Worm (Caenorhabditis elegans) whole organism, early embryonic: ENCODE data around the gene Y59E1A.4.

Source experiments
- B0310.2 ChIP-seq: sonication (generic microtip); optimal IDR thresholded peaks from 2 replicates; lab custom pipeline; 2016; ENCODE audit warnings: mild to moderate bottlenecking, missing genetic modification characterization, missing compliant biosample characterization
- F13C5.2 ChIP-seq: sonication (generic microtip); optimal IDR thresholded peaks from 2 replicates; lab custom pipeline; 2017; ENCODE audit warnings: mild to moderate bottlenecking, missing genetic modification characterization, inconsistent platforms, missing compliant biosample characterization
- aly-1 ChIP-seq: sonication (generic microtip); optimal IDR thresholded peaks from 2 replicates; lab custom pipeline; 2016; ENCODE audit warnings: missing genetic modification characterization, missing compliant biosample characterization
- ama-1 ChIP-seq: fragments of 150-350 bp; optimal IDR thresholded peaks from 2 replicates; lab custom pipeline; 2014
- ceh-13 ChIP-seq: fragments of 200-800 bp; sonication (Bioruptor generic); optimal IDR thresholded peaks from 2 replicates; lab custom pipeline; 2018; ENCODE audit warnings: mild to moderate bottlenecking, missing genetic modification characterization, missing compliant biosample characterization
- ceh-36 ChIP-seq: sonication (generic microtip); optimal IDR thresholded peaks from 2 replicates; lab custom pipeline; 2016; ENCODE audit warnings: missing genetic modification characterization, inconsistent platforms, missing compliant biosample characterization
- ets-7 ChIP-seq: sonication (generic microtip); optimal IDR thresholded peaks from 2 replicates; lab custom pipeline; 2016; ENCODE audit warnings: missing genotype, missing genetic modification characterization, missing compliant biosample characterization
- flt-1 ChIP-seq: fragments of 200-800 bp; sonication (Bioruptor generic); IDR thresholded peaks from 2 replicates; pipeline ENCODE4 v1.3.6; 2022; ENCODE audit warnings: missing genetic modification characterization, missing compliant biosample characterization
- hmbx-1 ChIP-seq: sonication (generic microtip); optimal IDR thresholded peaks from 2 replicates; lab custom pipeline; 2016; ENCODE audit warnings: mild to moderate bottlenecking, missing genetic modification characterization, missing compliant biosample characterization
- hmg-4 ChIP-seq: fragments of 200-800 bp; sonication (Bioruptor generic); optimal IDR thresholded peaks from 2 replicates; lab custom pipeline; 2018; ENCODE audit warnings: mild to moderate bottlenecking, missing genetic modification characterization, missing compliant biosample characterization
- hnd-1 ChIP-seq: sonication (generic microtip); optimal IDR thresholded peaks from 2 replicates; lab custom pipeline; 2016; ENCODE audit warnings: missing genetic modification characterization, missing compliant biosample characterization
- pes-1 ChIP-seq: fragments of 200-800 bp; sonication (Bioruptor generic); IDR thresholded peaks from 2 replicates; pipeline ENCODE4 v1.3.6; 2022; ENCODE audit warnings: missing genetic modification reagents, missing genetic modification characterization, missing compliant biosample characterization
- scrt-1 ChIP-seq: fragments of 200-800 bp; sonication (Bioruptor generic); IDR thresholded peaks from 2 replicates; pipeline ENCODE4 v1.3.6; 2022; ENCODE audit warnings: missing genetic modification characterization, missing compliant biosample characterization
- sea-1 ChIP-seq: fragments of 200-800 bp; sonication (Bioruptor generic); conservative IDR thresholded peaks from 2 replicates; pipeline ENCODE4 v1.3.6; 2022; ENCODE audit warnings: missing genetic modification characterization, missing compliant biosample characterization
- tbx-11 ChIP-seq: fragments of 200-800 bp; sonication (Bioruptor generic); IDR thresholded peaks from 2 replicates; pipeline ENCODE4 v1.3.6; 2022; ENCODE audit warnings: missing genetic modification characterization, missing compliant biosample characterization
- tbx-37 ChIP-seq: fragments of 200-800 bp; sonication (Bioruptor generic); conservative IDR thresholded peaks from 2 replicates; pipeline ENCODE4 v1.3.6; 2022; ENCODE audit warnings: missing genetic modification reagents, missing genetic modification characterization, missing compliant biosample characterization
- tra-4 ChIP-seq: sonication (generic microtip); optimal IDR thresholded peaks from 2 replicates; lab custom pipeline; 2017; ENCODE audit warnings: missing genetic modification characterization, missing compliant biosample characterization

Y59E1A.4 gene

DNA sequence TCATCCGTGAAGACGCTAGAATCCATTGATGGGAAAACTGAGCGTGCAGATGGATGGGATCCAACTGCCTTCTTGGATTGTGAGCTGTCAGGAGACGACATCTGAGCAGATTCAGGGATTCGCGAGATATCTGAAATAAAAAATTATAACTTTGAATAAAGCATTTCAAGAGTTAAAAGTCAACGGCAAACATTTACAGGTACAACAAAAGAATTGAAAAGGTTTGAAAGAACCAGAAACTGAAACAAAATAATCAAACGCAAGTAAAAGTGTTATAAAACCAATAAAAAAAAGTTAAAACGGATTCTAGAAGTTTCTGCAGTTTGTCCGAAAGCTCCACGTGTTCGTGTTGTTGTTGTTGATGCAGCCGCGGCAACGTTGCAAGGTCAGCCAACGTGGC is at the start of gene Y59E1A.4:
Gene Y59E1A.4 (minus strand): TSS at position 101 of the 400 bp plus-strand sequence.
- TF ChIP-seq B0310.2 (no peak), ceh-13 (no peak), ama-1 (no peak), F13C5.2 (tag; lab: Kevin White, UChicago) (no peak), flt-1 (GFP tag; lab: Robert Waterston, UW) (no peak), aly-1 (tag; lab: Kevin White, UChicago) (no peak), tbx-37 (no peak)

DNA sequence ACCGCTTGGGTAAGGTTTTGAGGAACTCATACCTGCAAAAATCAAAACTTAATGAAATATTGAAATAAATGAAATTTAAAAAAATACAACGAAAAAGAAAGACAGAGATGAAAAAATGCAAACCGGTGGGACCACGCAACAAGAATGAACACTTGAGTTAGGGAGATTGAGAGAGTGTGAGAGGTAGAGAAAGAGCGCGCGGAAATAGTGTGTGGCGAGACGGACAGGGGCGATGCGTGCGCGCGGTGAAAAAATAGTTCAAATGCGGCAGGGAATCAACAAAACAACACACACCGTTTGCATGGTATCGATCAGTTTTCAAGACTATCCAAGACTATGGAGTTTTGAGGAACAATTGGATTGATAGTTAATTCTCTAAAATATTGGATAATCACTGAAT is 49.8 kb upstream of the Y59E1A.4 start, which contains the start of gene meg-3:
Gene meg-3 (minus strand): TSS at position 32 of the 400 bp plus-strand sequence.
- TF ChIP-seq tbx-37 (no peak), hnd-1 (tag; lab: Kevin White, UChicago) (no peak), sea-1 (no peak), pes-1 (GFP tag; lab: Robert Waterston, UW) (no peak), ceh-13 (no peak), ama-1 (no peak), aly-1 (tag; lab: Kevin White, UChicago) (no peak), ceh-36 (no peak)

- TF ChIP-seq B0310.2 (no peak), ceh-13 (no peak), ets-7 (tag; lab: Kevin White, UChicago) (no peak), tbx-37 (no peak), flt-1 (GFP tag; lab: Robert Waterston, UW) (no peak), tra-4 (tag; lab: Kevin White, UChicago) (no peak), aly-1 (tag; lab: Kevin White, UChicago) (no peak), F13C5.2 (tag; lab: Kevin White, UChicago) (no peak), pes-1 (GFP tag; lab: Robert Waterston, UW) (no peak), sea-1 (no peak), hmg-4 (GFP tag; lab: Kevin White, UChicago) (no peak), scrt-1 (GFP tag; lab: Robert Waterston, UW) (no peak), tbx-11 (GFP tag; lab: Robert Waterston, UW) (no peak), hnd-1 (tag; lab: Kevin White, UChicago) (no peak), ama-1 (no peak), ceh-36 (no peak), hmbx-1 (tag; lab: Kevin White, UChicago) (no peak)
Measured at ce11 chrX:1984831-1985230, 45.0 kb upstream of the Y59E1A.4 start.

DNA sequence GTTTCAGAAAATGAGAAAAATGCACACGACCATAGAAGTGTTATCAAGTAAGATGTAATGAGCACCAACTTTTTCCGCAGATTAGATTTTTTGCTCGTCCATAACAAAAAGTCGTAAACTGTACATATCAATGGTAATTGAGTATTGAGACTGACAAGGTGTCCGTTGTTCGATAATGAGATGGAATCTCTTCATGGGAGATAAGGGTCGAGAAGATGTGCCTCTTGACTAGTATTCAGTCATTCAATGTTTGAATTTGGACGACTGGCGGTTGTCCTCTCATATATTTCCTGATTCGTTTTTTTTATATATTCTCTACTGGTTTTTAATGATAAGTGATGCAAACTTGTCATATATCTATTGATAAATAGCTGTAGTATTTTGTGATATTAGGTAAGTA is 41.9 kb upstream of the Y59E1A.4 start:
- no peak for TF ChIP-seq pes-1 (GFP tag; lab: Robert Waterston, UW)
- TF ChIP-seq ceh-13 = no peak
- no peak for TF ChIP-seq hmbx-1 (tag; lab: Kevin White, UChicago)

DNA sequence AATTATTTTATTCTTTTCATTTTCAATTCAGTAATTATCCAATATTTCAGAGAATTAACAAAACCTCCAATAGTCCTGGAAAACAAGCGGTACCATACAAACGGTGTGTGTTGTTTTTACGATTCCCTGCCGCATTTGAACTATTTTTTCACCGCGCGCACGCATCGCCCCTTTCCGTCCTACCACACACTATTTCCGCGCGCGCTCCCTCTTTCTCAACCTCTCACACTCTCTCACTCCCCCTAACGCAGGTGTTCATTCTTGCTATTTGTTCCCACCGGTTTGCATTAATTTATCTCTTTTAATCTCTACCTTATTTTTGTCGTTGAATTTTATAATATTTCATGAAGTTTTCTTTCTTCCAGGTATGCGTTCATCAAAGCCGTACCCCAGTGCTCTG is 37.9 kb upstream of the Y59E1A.4 start, which contains the start of gene F52D2.12:
Gene F52D2.12 (plus strand): TSS at position 307 of the 400 bp plus-strand sequence.
- no peak for TF ChIP-seq ceh-36
- TF ChIP-seq scrt-1 (GFP tag; lab: Robert Waterston, UW) = no peak
- TF ChIP-seq tbx-11 (GFP tag; lab: Robert Waterston, UW) = no peak
- no peak for TF ChIP-seq F13C5.2 (tag; lab: Kevin White, UChicago)
- no peak for TF ChIP-seq hmg-4 (GFP tag; lab: Kevin White, UChicago)
- no peak for TF ChIP-seq ets-7 (tag; lab: Kevin White, UChicago)
- TF ChIP-seq ceh-13 = no peak
- no peak for TF ChIP-seq hnd-1 (tag; lab: Kevin White, UChicago)
- no peak for TF ChIP-seq pes-1 (GFP tag; lab: Robert Waterston, UW)
- TF ChIP-seq ama-1 = no peak
- TF ChIP-seq sea-1 = no peak

DNA sequence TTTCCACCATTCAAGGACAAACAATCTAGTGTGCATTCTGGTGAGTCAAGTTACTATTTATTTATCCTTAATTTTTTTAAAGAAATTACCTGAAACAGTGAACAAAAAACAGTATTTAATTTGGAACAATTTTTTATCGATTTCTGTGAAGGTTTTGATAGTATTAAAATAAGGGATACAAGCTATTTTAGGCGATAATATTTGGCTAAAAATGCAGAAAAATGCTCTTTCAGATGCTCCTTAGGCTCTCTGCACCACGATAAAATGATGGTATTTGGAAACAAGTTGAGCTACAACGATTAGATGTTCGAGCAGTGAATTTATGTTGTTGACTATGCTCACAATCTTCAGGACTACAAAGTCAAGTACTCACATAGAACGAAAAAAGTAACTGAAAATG is 35.9 kb upstream of the Y59E1A.4 start, which contains the start of gene F52D2.6:
Gene F52D2.6 (plus strand): TSS at position 301 of the 400 bp plus-strand sequence.
- TF ChIP-seq ets-7 (tag; lab: Kevin White, UChicago) (no peak), tbx-37 (no peak), hnd-1 (tag; lab: Kevin White, UChicago) (no peak), B0310.2 (no peak), aly-1 (tag; lab: Kevin White, UChicago) (no peak), hmbx-1 (tag; lab: Kevin White, UChicago) (no peak), tbx-11 (GFP tag; lab: Robert Waterston, UW) (no peak), F13C5.2 (tag; lab: Kevin White, UChicago) (no peak), sea-1 (no peak), pes-1 (GFP tag; lab: Robert Waterston, UW) (no peak), flt-1 (GFP tag; lab: Robert Waterston, UW) (no peak), tra-4 (tag; lab: Kevin White, UChicago) (no peak), scrt-1 (GFP tag; lab: Robert Waterston, UW) (no peak), ceh-36 (no peak), ceh-13 (no peak), ama-1 (no peak), hmg-4 (GFP tag; lab: Kevin White, UChicago) (no peak)

DNA sequence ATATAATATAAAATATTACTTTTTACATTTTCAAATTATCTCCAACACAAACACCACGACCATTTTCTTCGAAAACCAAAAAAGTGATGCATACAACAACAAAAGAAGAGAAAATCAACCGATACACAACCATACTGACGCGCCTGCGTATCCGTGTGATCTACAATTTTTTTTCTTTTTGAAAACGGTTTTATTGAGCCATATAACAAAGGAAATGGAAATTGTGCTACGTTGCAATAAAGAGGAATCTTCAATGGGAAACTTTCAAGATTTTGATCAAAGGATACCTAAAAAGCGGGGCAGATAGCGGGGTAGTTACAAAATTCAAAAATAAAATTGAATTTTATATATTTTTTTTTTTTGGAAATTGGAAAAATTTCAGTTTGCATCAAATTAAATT is 34.9 kb upstream of the Y59E1A.4 start, which contains the start of gene F52D2.5:
Gene F52D2.5 (minus strand): TSS at position 101 of the 400 bp plus-strand sequence.
- TF ChIP-seq ets-7 (tag; lab: Kevin White, UChicago) (no peak), ama-1 (no peak), tra-4 (tag; lab: Kevin White, UChicago) (no peak), tbx-11 (GFP tag; lab: Robert Waterston, UW) (no peak)

DNA sequence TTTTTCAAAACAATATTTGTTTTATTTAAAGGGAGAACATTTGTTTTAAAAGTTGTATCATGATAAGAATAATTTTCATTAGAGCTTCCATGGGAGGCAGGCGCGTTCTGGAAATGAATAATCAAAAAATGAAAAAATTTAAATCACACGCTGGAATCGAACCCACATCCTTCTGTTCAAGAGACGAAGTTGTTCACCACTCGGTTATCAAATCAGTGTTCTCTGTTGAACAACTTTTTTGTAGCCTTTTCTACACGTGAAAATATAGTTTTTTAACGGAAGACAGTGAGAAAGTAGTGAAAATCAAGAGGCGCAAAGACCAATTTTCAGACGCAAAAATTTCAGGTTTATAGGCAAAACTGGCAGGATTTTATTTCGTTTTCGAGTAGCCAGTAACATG is 33.0 kb upstream of the Y59E1A.4 start:
- TF ChIP-seq tbx-11 (GFP tag; lab: Robert Waterston, UW) (no peak), scrt-1 (GFP tag; lab: Robert Waterston, UW) (no peak), tbx-37 (no peak), ets-7 (tag; lab: Kevin White, UChicago) (no peak), pes-1 (GFP tag; lab: Robert Waterston, UW) (no peak), tra-4 (tag; lab: Kevin White, UChicago) (no peak), hnd-1 (tag; lab: Kevin White, UChicago) (no peak), aly-1 (tag; lab: Kevin White, UChicago) (no peak), flt-1 (GFP tag; lab: Robert Waterston, UW) (no peak), hmg-4 (GFP tag; lab: Kevin White, UChicago) (no peak), ceh-13 (no peak), ama-1 (no peak), F13C5.2 (tag; lab: Kevin White, UChicago) (no peak)
